Worm (Caenorhabditis elegans) whole organism, late embryonic: ENCODE measurements around the gene dnj-25.

ENCODE experiments used
- ceh-45 ChIP-seq: fragments of 200-800 bp; sonication (Bioruptor generic); IDR thresholded peaks from 2 replicates; pipeline ENCODE4 v1.3.6; 2022; ENCODE audit warnings: missing genetic modification reagents, missing genetic modification characterization, missing compliant biosample characterization
- dve-1 ChIP-seq: sonication (generic microtip); optimal IDR thresholded peaks from 2 replicates; lab custom pipeline; 2017; ENCODE audit warnings: antibody characterized with exemption, mild to moderate bottlenecking, missing genetic modification characterization, missing compliant biosample characterization
- eyg-1 ChIP-seq: sonication (generic microtip); optimal IDR thresholded peaks from 2 replicates; lab custom pipeline; 2016; ENCODE audit warnings: missing genotype, missing genetic modification characterization, missing compliant biosample characterization
- fkh-10 ChIP-seq: fragments of 150-350 bp; optimal IDR thresholded peaks from 2 replicates; lab custom pipeline; 2014; ENCODE audit warnings: missing biosample characterization, missing genetic modification reagents, missing genetic modification characterization
- fkh-6 ChIP-seq: sonication (generic microtip); optimal IDR thresholded peaks from 2 replicates; lab custom pipeline; 2016; ENCODE audit warnings: missing genetic modification characterization, missing compliant biosample characterization
- lin-11 ChIP-seq: fragments of 200-800 bp; sonication (Bioruptor generic); optimal IDR thresholded peaks from 2 replicates; lab custom pipeline; 2018; ENCODE audit warnings: mild to moderate bottlenecking, missing genetic modification characterization, missing compliant biosample characterization
- pqm-1 ChIP-seq: sonication (generic microtip); optimal IDR thresholded peaks from 2 replicates; lab custom pipeline; 2016; ENCODE audit warnings: missing genetic modification characterization, missing compliant biosample characterization
- ref-2 ChIP-seq: sonication (generic microtip); optimal IDR thresholded peaks from 2 replicates; lab custom pipeline; 2016; ENCODE audit warnings: missing genetic modification characterization, missing compliant biosample characterization
- unc-55 ChIP-seq: sonication (generic microtip); optimal IDR thresholded peaks from 2 replicates; lab custom pipeline; 2017; ENCODE audit warnings: missing biosample characterization, missing genetic modification reagents, missing genetic modification characterization

ce11 chrV:20779707-20780346, 35.7 kb upstream of the dnj-25 start:
- TF ChIP-seq unc-55 (GFP tag; lab: Kevin White, UChicago) (peak; percentile 70), lin-11 (tag; lab: Kevin White, UChicago) (no peak), fkh-10 (GFP tag; lab: Kevin White, UChicago) (no peak), pqm-1 (tag; lab: Kevin White, UChicago) (no peak), ceh-45 (no peak), ref-2 (tag; lab: Kevin White, UChicago) (no peak), eyg-1 (no peak), fkh-6 (tag; lab: Kevin White, UChicago) (no peak), dve-1 (tag; lab: Kevin White, UChicago) (no peak)
